Worm (Caenorhabditis elegans) whole organism, midembryonic: ENCODE data around the gene C09E8.6.
A peak's percentile ranks its signal among the peaks of the same experiment; 100 is the strongest.
"Not testable (repeated sequence)": the region's sequence is repeated elsewhere in the genome, so short reads cannot be mapped to it uniquely, and the experiment has no call there.

Experiments used
- T22C8.4 ChIP-seq: fragments of 200-800 bp; sonication (Bioruptor generic); IDR thresholded peaks from 2 replicates; pipeline ENCODE4 v1.3.6; 2022; ENCODE audit warnings: missing genetic modification characterization, missing compliant biosample characterization
- cog-1 ChIP-seq: sonication (generic microtip); optimal IDR thresholded peaks from 2 replicates; lab custom pipeline; 2016; ENCODE audit warnings: missing genetic modification characterization, missing compliant biosample characterization
- flt-1 ChIP-seq: fragments of 200-800 bp; sonication (Bioruptor generic); IDR thresholded peaks from 2 replicates; pipeline ENCODE4 v1.3.6; 2022; ENCODE audit warnings: missing genetic modification characterization, missing compliant biosample characterization
- klf-2 ChIP-seq: fragments of 200-800 bp; sonication (Bioruptor generic); conservative IDR thresholded peaks from 2 replicates; pipeline ENCODE4 v1.3.6; 2022; ENCODE audit warnings: missing genetic modification reagents, missing genetic modification characterization, missing compliant biosample characterization
- med-1 ChIP-seq: sonication (generic microtip); optimal IDR thresholded peaks from 2 replicates; lab custom pipeline; 2017; ENCODE audit warnings: missing genetic modification characterization, mild to moderate bottlenecking, missing compliant biosample characterization, antibody characterized with exemption, missing genetic modification reagents; ENCODE audit not compliant: insufficient read depth
- ref-1 ChIP-seq: fragments of 200-800 bp; sonication (Bioruptor generic); conservative IDR thresholded peaks from 2 replicates; pipeline ENCODE4 v1.3.6; 2022; ENCODE audit warnings: missing genetic modification reagents, missing genetic modification characterization, missing compliant biosample characterization
- tab-1 ChIP-seq: fragments of 200-800 bp; sonication (Bioruptor generic); IDR thresholded peaks from 2 replicates; pipeline ENCODE4 v1.3.6; 2022; ENCODE audit warnings: missing genetic modification characterization, missing compliant biosample characterization
- ztf-23 ChIP-seq: fragments of 200-800 bp; sonication (Bioruptor generic); IDR thresholded peaks from 2 replicates; pipeline ENCODE4 v1.3.6; 2022; ENCODE audit warnings: missing genetic modification reagents, missing genetic modification characterization, missing compliant biosample characterization
- ztf-29 ChIP-seq: fragments of 200-800 bp; sonication (Bioruptor generic); IDR thresholded peaks from 2 replicates; pipeline ENCODE4 v1.3.6; 2022; ENCODE audit warnings: missing genetic modification reagents, missing genetic modification characterization, missing compliant biosample characterization

The C09E8.6 gene

DNA sequence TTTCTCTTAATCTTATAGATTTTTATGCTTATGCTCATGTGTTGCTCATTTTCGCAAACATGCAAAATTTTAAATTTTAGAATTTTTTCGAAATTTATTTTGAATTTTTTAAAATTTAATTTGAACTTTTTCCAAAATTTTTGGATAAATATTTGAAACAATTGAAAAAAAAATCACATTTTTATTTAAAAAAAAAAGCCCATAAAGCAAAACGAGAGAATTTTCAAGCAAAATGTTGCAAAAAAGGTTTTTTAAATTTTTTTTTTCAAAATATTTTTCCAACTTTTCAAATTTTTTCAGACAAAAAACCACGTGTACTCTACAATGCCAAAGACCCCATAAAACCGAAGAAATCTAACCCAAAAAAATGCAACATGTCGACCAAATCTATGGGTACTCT, at the start of gene C09E8.6, which contains the start of gene C09E8.1:
Gene C09E8.6, plus strand, starts transcription at position 313 of the 400 bp plus-strand sequence.
Gene C09E8.1, plus strand, starts transcription at position 301 of the 400 bp plus-strand sequence.
- TF ChIP-seq med-1 (GFP tag; lab: Kevin White, UChicago): no peak
- no peak for TF ChIP-seq klf-2 (GFP tag; lab: Robert Waterston, UW)
- TF ChIP-seq cog-1 (tag; lab: Kevin White, UChicago): no peak
- no peak for TF ChIP-seq flt-1 (GFP tag; lab: Robert Waterston, UW)

DNA sequence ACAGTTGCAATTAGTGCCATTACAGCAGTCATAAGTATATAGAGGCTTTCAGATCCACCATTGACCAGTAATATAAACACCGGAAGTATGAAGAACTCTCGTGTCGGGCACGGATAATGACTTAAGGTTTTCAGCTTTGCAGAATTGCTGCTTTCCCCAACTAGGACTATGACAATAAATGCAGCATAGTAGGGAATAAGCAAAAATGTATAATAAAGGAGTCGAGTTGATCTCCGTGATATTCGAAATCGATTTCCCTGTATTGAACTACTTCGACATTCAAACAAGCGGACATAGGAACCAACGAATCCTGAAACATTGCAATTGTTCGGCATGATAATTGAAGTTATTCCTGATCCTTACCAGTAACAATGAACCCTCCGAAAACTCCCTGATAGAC, 47.7 kb upstream of the C09E8.6 start:
- TF ChIP-seq tab-1 (no peak), ztf-23 (GFP tag; lab: Robert Waterston, UW) (no peak), ref-1 (GFP tag; lab: Robert Waterston, UW) (no peak), cog-1 (tag; lab: Kevin White, UChicago) (no peak), med-1 (GFP tag; lab: Kevin White, UChicago) (no peak), T22C8.4 (GFP tag; lab: Robert Waterston, UW) (no peak), ztf-29 (no peak), flt-1 (GFP tag; lab: Robert Waterston, UW) (no peak), klf-2 (GFP tag; lab: Robert Waterston, UW) (no peak)

DNA sequence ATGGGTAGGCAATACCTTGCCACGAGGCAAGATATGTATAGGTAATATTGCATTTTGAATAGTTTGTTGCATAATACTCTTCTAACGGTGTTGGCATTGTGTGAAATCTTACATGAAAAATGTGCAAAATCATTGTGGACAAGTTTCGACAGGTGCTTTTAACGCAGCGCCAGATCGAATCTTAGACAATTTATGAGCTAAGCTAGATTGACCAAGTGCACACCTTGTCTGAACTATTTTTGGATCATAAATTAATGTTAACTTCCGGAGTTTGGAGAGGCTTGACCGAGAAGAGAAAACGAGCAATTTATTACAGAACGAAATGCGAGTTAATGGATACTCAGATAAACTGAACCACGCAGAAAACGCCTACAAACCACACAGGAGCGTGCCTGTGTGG, 47.1 kb upstream of the C09E8.6 start, which contains the start of gene srh-105:
Gene srh-105, minus strand, starts transcription at position 101 of the 400 bp plus-strand sequence.
- TF ChIP-seq med-1 (GFP tag; lab: Kevin White, UChicago) (no peak), tab-1 (no peak), cog-1 (tag; lab: Kevin White, UChicago) (no peak), ztf-23 (GFP tag; lab: Robert Waterston, UW) (no peak), ztf-29 (no peak), klf-2 (GFP tag; lab: Robert Waterston, UW) (no peak)

DNA sequence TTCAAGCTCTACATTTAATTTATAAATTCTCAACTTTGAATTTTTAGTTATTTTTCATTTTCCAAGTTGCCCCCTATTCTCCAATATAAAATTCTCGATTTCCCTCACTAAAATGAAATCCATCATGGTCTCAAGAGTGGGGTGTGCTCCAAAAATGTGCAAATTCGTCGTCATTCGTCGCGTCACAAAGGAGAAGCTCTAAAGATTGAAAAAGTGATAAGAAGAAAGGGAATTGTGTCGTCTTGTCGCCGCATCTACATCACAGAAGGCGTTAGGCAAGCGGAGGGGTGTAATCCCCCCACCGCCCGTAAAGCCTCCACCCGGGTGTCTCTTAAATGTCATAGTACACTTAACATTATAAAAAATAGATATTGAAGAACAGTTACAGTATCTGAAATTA, 44.3 kb upstream of the C09E8.6 start:
- no peak for TF ChIP-seq med-1 (GFP tag; lab: Kevin White, UChicago)
- no peak for TF ChIP-seq cog-1 (tag; lab: Kevin White, UChicago)
- TF ChIP-seq ztf-29: no peak
- no peak for TF ChIP-seq T22C8.4 (GFP tag; lab: Robert Waterston, UW)
- TF ChIP-seq flt-1 (GFP tag; lab: Robert Waterston, UW): no peak
- TF ChIP-seq klf-2 (GFP tag; lab: Robert Waterston, UW): no peak

DNA sequence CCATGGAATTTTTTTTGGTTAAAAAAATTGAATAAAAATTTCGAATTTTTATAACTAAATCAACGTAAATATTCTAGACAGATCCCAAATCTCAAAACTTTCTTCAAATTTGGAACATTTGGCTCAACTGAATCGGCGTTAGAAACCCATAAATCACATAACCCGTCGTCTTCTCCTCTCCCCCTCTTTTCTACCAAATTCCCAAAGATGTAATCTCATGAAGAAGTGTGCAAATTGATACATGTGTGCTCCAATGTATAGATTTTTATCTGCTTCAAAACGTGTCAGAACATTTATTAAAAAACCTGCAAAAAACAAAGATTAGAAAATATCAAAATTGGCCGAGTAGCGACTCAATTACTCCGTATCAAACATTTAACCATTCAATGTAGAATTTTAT, 43.7 kb upstream of the C09E8.6 start:
- no peak for TF ChIP-seq ref-1 (GFP tag; lab: Robert Waterston, UW)
- no peak for TF ChIP-seq ztf-29
- TF ChIP-seq ztf-23 (GFP tag; lab: Robert Waterston, UW): no peak

DNA sequence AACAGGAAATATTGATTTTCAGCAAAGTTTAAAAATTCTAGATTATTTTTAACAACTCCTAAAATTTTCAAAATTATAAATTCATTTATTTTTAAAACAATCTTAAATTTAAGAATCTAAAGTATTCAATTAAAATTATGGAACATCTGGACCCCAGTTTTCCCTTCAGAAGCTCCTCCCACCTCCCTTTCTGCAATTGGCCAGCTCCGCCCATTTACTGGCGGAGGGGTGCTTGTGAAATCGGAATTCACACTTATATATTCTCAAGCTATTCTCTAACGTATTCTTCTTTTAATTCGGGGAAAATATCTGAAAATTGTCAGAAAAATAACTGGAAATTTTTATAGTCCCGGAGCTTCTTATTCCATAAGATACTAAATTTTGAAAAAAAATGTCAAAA, 40.5 kb upstream of the C09E8.6 start, which contains the start of gene mab-9:
Gene mab-9, plus strand, starts transcription at position 260 of the 400 bp plus-strand sequence.
- TF ChIP-seq ref-1 (GFP tag; lab: Robert Waterston, UW): no peak
- TF ChIP-seq klf-2 (GFP tag; lab: Robert Waterston, UW): no peak
- TF ChIP-seq med-1 (GFP tag; lab: Kevin White, UChicago): no peak
- no peak for TF ChIP-seq tab-1
- TF ChIP-seq cog-1 (tag; lab: Kevin White, UChicago): no peak
- TF ChIP-seq ztf-23 (GFP tag; lab: Robert Waterston, UW): no peak

DNA sequence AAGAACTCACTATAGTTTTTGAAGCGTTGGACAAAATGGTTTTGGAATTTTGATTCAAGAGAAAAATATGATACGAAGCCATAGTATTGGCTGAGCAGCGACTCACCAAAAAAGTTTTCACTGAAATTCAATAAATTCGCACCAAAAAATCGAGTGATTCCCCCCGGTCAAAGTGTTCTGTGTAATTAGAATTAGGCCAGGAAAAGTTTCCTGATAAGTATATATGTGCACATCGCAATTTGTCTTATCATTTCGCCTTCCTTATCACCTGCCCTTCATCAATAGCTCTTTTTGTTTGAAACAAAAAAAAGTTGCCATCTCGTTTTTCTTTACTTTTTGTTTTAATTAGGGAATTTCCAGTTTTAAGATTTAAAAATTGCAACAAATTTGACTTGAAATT, 34.6 kb upstream of the C09E8.6 start:
- TF ChIP-seq ztf-23 (GFP tag; lab: Robert Waterston, UW) (no peak), flt-1 (GFP tag; lab: Robert Waterston, UW) (no peak), ztf-29 (no peak), T22C8.4 (GFP tag; lab: Robert Waterston, UW) (no peak), klf-2 (GFP tag; lab: Robert Waterston, UW) (no peak), ref-1 (GFP tag; lab: Robert Waterston, UW) (no peak), tab-1 (no peak), med-1 (GFP tag; lab: Kevin White, UChicago) (no peak), cog-1 (tag; lab: Kevin White, UChicago) (no peak)

DNA sequence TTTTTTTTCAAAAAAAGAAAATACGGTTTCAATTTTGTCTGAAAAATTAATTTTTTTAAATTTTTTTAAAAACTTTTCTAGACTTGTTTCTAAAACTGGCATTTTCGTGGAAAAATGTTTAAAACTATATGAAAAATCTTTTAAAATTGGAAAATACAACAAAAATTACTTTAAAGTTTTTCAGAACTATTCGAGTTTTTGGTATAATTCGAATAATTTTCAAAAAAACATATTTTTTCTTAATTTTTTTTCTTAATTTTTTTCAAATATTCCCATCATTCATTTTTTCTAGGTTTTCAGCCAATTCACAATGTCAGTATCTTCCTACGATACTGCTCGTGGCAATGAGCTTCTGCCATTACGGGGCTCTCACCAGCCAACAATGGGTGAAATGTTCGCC, 34.0 kb upstream of the C09E8.6 start, which contains the start of gene slc-36.2:
Gene slc-36.2, plus strand, starts transcription at position 301 of the 400 bp plus-strand sequence.
- TF ChIP-seq ztf-23 (GFP tag; lab: Robert Waterston, UW): no peak
- TF ChIP-seq tab-1: no peak
- TF ChIP-seq med-1 (GFP tag; lab: Kevin White, UChicago): no peak
- TF ChIP-seq klf-2 (GFP tag; lab: Robert Waterston, UW): no peak
- no peak for TF ChIP-seq flt-1 (GFP tag; lab: Robert Waterston, UW)
- TF ChIP-seq ztf-29: no peak
- no peak for TF ChIP-seq cog-1 (tag; lab: Kevin White, UChicago)
- no peak for TF ChIP-seq T22C8.4 (GFP tag; lab: Robert Waterston, UW)
- no peak for TF ChIP-seq ref-1 (GFP tag; lab: Robert Waterston, UW)

DNA sequence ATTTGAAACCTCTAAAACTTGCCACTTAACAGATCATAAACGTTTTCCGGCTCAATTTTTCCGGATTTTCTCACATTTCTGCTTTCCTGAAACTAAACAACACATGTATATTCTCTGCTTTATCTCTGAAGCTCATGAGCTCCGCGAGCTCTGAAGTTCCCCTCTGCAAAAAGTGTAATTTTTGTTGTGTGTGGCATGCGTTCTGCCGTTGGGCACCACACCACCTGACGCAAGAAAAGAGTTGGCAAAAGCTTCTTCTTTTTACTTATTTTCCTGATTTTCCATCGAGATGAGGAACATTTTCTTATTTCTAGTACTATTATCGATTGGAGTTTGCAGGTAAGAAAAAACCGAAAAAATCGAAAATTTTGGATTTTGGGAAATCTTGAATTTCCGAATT, 29.9 kb upstream of the C09E8.6 start, which contains the start of gene lgc-34:
Gene lgc-34, plus strand, starts transcription at position 200 of the 400 bp plus-strand sequence.
- TF ChIP-seq cog-1 (tag; lab: Kevin White, UChicago): no peak
- TF ChIP-seq ztf-29: no peak
- 0 out of 2 replicates have a peak, but pooled peaks have one; percentile 20 for TF ChIP-seq ztf-23 (GFP tag; lab: Robert Waterston, UW)
- TF ChIP-seq klf-2 (GFP tag; lab: Robert Waterston, UW): no peak
- TF ChIP-seq tab-1: no peak
- TF ChIP-seq T22C8.4 (GFP tag; lab: Robert Waterston, UW): no peak
- TF ChIP-seq flt-1 (GFP tag; lab: Robert Waterston, UW): no peak
- no peak for TF ChIP-seq med-1 (GFP tag; lab: Kevin White, UChicago)

DNA sequence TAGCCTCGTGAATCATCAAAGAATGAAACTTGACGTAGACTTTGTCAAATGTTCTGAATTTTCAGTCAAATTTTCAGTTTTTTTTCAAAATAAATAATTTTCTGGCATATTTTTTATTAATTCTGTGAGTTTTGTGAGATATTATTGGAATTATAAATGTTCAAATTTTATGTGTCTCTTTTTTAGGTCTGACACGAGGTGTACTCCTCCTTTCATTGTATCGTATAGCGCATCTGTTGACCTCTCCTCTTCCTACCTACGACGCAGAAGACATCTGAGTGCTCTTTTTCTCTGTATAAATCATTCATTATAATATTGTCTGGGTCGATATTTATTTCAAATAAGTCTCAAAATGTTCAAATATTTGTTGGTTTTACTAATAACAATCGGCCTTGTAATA, 21.1 kb upstream of the C09E8.6 start, which contains the start of gene T27A1.3:
Gene T27A1.3, plus strand, starts transcription at position 301 of the 400 bp plus-strand sequence.
- not testable (repeated sequence) for TF ChIP-seq med-1 (GFP tag; lab: Kevin White, UChicago); ztf-23 (GFP tag; lab: Robert Waterston, UW); klf-2 (GFP tag; lab: Robert Waterston, UW)
